Worm (Caenorhabditis elegans): Measurements from ENCODE around the gene tag-151.

Gene tag-151

DNA sequence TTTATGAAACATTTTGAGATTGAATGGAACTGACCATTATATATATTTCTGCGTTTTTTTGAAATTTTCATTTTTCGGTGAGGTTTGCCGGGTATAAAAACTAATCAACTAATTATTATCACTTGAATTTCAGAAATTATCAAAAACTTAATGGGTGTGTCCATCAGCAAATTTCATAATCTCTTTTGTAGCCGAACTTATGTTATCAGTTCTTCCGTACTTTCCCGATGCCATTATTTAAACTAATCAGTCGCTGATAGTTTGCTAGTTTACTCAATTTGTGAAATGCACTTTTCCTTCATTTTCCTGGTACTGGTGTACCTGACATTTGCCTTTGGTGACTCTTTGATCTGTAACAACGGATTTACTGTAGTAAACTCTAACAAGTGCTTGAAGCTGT, 35.9 kb upstream of the tag-151 start:
- no peak for TF ChIP-seq klf-2 (GFP tag; conservative IDR thresholded peaks at IDR 0.05)
- TF ChIP-seq ref-1 (GFP tag; conservative IDR thresholded peaks at IDR 0.05) = no peak
- no peak for TF ChIP-seq T22C8.4 (GFP tag; IDR thresholded peaks at IDR 0.05)
- TF ChIP-seq flt-1 (GFP tag; IDR thresholded peaks at IDR 0.05) = no peak
- TF ChIP-seq ztf-29 (GFP tag; IDR thresholded peaks at IDR 0.05) = no peak
- TF ChIP-seq tab-1 (GFP tag; IDR thresholded peaks at IDR 0.05) = no peak
- TF ChIP-seq med-1 (GFP tag; optimal IDR thresholded peaks at IDR 0.05; ENCODE audit: insufficient read depth) = no peak
- TF ChIP-seq ztf-23 (GFP tag; IDR thresholded peaks at IDR 0.05) = no peak
- TF ChIP-seq cog-1 (tag; optimal IDR thresholded peaks at IDR 0.05) = no peak

DNA sequence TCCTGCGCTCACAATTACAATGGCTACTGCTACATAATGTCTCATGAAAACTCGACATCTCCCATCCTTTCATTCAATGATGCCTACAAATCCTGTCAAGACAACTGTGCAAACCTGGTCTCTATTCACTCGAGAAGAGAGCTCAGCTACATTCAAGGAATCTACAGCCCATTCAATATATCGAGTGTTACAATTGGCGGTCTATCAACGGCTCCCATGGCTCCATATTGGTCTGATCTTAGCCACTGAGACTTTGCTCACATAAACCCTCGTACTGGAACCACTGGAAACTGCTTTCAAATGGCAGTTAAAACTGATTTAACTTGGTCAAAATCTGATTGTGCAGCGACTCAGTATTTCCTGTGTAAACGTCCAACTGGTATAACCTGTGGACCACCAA, 34.6 kb upstream of the tag-151 start, which contains the start of gene T05A7.3:
Gene T05A7.3 (plus strand): TSS at position 301 of the 400 bp plus-strand sequence.
- TF ChIP-seq cog-1 (tag; optimal IDR thresholded peaks at IDR 0.05) (no peak), T22C8.4 (GFP tag; IDR thresholded peaks at IDR 0.05) (no peak), ztf-29 (GFP tag; IDR thresholded peaks at IDR 0.05) (no peak), ztf-23 (GFP tag; IDR thresholded peaks at IDR 0.05) (no peak), klf-2 (GFP tag; conservative IDR thresholded peaks at IDR 0.05) (no peak), ref-1 (GFP tag; conservative IDR thresholded peaks at IDR 0.05) (no peak), flt-1 (GFP tag; IDR thresholded peaks at IDR 0.05) (no peak), tab-1 (GFP tag; IDR thresholded peaks at IDR 0.05) (no peak), med-1 (GFP tag; optimal IDR thresholded peaks at IDR 0.05; ENCODE audit: insufficient read depth) (no peak)

DNA sequence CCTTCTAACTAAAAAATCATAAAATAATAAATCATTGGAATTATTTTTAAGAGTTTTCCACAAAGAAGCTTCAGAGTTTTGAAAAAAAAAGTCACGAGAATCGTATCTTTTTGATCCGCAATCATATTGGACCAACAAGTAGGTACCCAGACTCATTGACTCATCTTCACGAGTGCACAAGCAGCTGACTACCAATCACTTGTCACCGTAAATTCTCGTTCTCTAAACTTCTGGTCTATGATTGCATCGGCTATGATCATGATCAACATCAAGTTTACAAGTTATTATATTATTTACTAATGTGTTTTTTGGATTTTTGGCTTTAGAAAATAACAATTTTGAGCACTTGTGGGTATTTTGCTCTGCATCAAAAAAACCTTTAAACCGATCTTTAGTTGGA, 33.8 kb upstream of the tag-151 start:
- TF ChIP-seq ref-1 (GFP tag; conservative IDR thresholded peaks at IDR 0.05) (no peak), klf-2 (GFP tag; conservative IDR thresholded peaks at IDR 0.05) (no peak), ztf-23 (GFP tag; IDR thresholded peaks at IDR 0.05) (no peak), T22C8.4 (GFP tag; IDR thresholded peaks at IDR 0.05) (no peak), flt-1 (GFP tag; IDR thresholded peaks at IDR 0.05) (no peak), med-1 (GFP tag; optimal IDR thresholded peaks at IDR 0.05; ENCODE audit: insufficient read depth) (no peak), cog-1 (tag; optimal IDR thresholded peaks at IDR 0.05) (no peak), ztf-29 (GFP tag; IDR thresholded peaks at IDR 0.05) (no peak), tab-1 (GFP tag; IDR thresholded peaks at IDR 0.05) (no peak)

DNA sequence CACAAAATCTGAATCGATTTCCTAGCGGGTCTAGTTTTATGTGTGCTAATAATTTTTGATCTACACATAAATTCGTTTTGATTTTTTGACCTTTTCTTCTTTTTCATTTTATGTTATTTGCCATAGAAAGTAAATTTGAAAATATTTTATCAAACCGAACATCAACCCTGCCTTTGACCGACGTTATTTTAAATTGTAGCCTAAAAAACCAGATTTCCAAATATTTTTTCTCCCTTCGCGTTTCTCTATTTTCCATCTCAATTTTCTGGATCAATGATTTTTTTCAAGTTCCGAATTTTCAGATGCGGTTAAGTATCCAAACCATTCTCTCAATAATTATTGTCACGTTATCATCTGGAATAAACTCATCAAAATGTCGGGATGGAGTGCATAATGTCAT, 32.2 kb upstream of the tag-151 start, which contains the start of gene T05A7.1:
Gene T05A7.1 (plus strand): TSS at position 301 of the 400 bp plus-strand sequence.
- TF ChIP-seq med-1 (GFP tag; optimal IDR thresholded peaks at IDR 0.05; ENCODE audit: insufficient read depth) = no peak
- TF ChIP-seq ztf-29 (GFP tag; IDR thresholded peaks at IDR 0.05) = no peak
- TF ChIP-seq tab-1 (GFP tag; IDR thresholded peaks at IDR 0.05) = no peak
- no peak for TF ChIP-seq ref-1 (GFP tag; conservative IDR thresholded peaks at IDR 0.05)
- TF ChIP-seq ztf-23 (GFP tag; IDR thresholded peaks at IDR 0.05) = no peak
- TF ChIP-seq klf-2 (GFP tag; conservative IDR thresholded peaks at IDR 0.05) = no peak
- no peak for TF ChIP-seq cog-1 (tag; optimal IDR thresholded peaks at IDR 0.05)
- TF ChIP-seq T22C8.4 (GFP tag; IDR thresholded peaks at IDR 0.05) = no peak
- no peak for TF ChIP-seq flt-1 (GFP tag; IDR thresholded peaks at IDR 0.05)

DNA sequence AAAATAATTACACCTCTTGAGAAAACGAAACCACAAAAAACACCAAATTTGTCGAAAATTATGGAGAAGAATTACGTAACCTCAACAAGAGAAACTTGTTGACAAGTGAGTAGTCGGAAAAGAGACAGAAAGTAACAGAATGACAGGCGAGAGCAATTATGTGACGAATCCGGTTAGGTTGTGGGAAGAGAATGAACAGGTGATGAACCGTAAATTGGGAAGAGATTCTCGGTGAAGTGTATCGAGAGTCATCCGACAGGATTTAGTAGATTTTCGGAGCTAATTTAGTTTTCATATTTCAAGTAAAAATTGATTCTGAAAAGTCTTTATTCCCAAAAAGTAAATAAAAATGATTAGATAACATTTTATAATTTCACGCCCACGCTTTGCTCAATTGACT, 28.7 kb upstream of the tag-151 start, which contains the start of gene T05A7.7:
Gene T05A7.7 (minus strand): TSS at position 101 of the 400 bp plus-strand sequence.
- TF ChIP-seq med-1 (GFP tag; optimal IDR thresholded peaks at IDR 0.05; ENCODE audit: insufficient read depth) = no peak
- TF ChIP-seq ztf-23 (GFP tag; IDR thresholded peaks at IDR 0.05) = no peak
- no peak for TF ChIP-seq ref-1 (GFP tag; conservative IDR thresholded peaks at IDR 0.05)
- no peak for TF ChIP-seq T22C8.4 (GFP tag; IDR thresholded peaks at IDR 0.05)
- TF ChIP-seq cog-1 (tag; optimal IDR thresholded peaks at IDR 0.05) = no peak
- no peak for TF ChIP-seq ztf-29 (GFP tag; IDR thresholded peaks at IDR 0.05)
- TF ChIP-seq klf-2 (GFP tag; conservative IDR thresholded peaks at IDR 0.05) = no peak

DNA sequence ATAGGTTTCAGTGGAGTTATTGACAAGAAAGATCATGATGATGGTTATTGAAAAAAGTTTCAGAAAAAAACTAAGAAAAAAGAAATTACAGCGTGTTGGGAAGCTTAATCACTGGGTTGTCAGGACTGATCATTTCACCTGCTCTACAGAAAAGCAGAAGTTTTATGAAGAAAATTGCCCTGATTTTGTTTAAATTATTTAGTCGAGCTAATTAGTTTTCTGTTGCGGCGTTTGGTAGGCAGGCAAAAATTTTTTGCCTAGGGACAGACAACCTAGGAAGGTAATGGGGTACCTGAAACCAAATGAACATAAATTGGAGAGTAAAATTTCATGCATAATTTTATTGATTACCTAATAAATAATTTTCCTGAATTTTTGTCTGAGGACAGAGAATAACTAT, 26.4 kb upstream of the tag-151 start, which contains the start of gene sre-40:
Gene sre-40 (minus strand): TSS at position 101 of the 400 bp plus-strand sequence.
- TF ChIP-seq ref-1 (GFP tag; conservative IDR thresholded peaks at IDR 0.05) (no peak), T22C8.4 (GFP tag; IDR thresholded peaks at IDR 0.05) (no peak), klf-2 (GFP tag; conservative IDR thresholded peaks at IDR 0.05) (no peak), ztf-23 (GFP tag; IDR thresholded peaks at IDR 0.05) (no peak), cog-1 (tag; optimal IDR thresholded peaks at IDR 0.05) (no peak), med-1 (GFP tag; optimal IDR thresholded peaks at IDR 0.05; ENCODE audit: insufficient read depth) (no peak), ztf-29 (GFP tag; IDR thresholded peaks at IDR 0.05) (no peak), tab-1 (GFP tag; IDR thresholded peaks at IDR 0.05) (no peak), flt-1 (GFP tag; IDR thresholded peaks at IDR 0.05) (no peak)

DNA sequence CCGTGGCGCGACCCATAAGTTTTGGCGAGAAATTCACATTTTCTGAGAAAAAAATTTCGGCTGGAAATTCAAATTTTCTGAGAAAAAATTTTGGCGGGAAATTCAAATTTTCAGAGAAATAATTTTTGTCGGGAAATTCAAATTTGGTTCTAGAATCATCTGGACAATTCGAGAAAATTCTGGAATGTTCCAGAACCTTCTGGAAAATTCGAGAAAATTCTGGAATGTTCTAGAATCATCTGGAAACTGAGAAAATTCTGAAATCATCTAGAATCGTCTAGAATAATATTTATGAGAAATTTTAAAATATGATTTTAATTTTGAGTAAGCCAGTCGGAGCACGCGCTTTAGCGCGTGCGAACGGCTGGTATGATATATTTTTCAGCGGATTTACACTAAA, 25.2 kb upstream of the tag-151 start:
- no peak for TF ChIP-seq ztf-29 (GFP tag; IDR thresholded peaks at IDR 0.05)
- no peak for TF ChIP-seq klf-2 (GFP tag; conservative IDR thresholded peaks at IDR 0.05)
- TF ChIP-seq ref-1 (GFP tag; conservative IDR thresholded peaks at IDR 0.05) = no peak
- no peak for TF ChIP-seq cog-1 (tag; optimal IDR thresholded peaks at IDR 0.05)
- no peak for TF ChIP-seq tab-1 (GFP tag; IDR thresholded peaks at IDR 0.05)
- no peak for TF ChIP-seq T22C8.4 (GFP tag; IDR thresholded peaks at IDR 0.05)
- TF ChIP-seq flt-1 (GFP tag; IDR thresholded peaks at IDR 0.05) = no peak
- TF ChIP-seq med-1 (GFP tag; optimal IDR thresholded peaks at IDR 0.05; ENCODE audit: insufficient read depth) = no peak
- TF ChIP-seq ztf-23 (GFP tag; IDR thresholded peaks at IDR 0.05) = no peak

DNA sequence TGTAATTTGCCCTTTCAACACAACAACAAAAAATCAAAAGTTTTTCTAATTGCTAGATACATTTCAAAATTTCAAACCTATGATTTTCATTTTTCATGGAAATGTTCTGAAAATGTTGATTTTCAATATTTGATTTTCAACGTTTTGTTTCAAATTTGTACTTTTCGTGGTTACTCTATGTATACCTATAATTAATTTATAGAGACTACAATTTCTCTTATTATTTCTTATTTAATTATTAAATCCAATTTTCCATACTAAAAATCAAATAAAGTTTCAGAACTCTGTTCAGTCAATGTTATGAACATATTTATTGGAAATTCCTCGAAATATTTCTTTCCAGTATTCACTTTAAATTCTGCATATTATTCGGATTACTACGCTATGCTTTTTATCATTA, 23.1 kb upstream of the tag-151 start, which contains the start of gene sre-39:
Gene sre-39 (plus strand): TSS at position 301 of the 400 bp plus-strand sequence.
- no peak for TF ChIP-seq flt-1 (GFP tag; IDR thresholded peaks at IDR 0.05)
- no peak for TF ChIP-seq klf-2 (GFP tag; conservative IDR thresholded peaks at IDR 0.05)
- TF ChIP-seq cog-1 (tag; optimal IDR thresholded peaks at IDR 0.05) = no peak
- TF ChIP-seq ztf-23 (GFP tag; IDR thresholded peaks at IDR 0.05) = no peak
- no peak for TF ChIP-seq T22C8.4 (GFP tag; IDR thresholded peaks at IDR 0.05)
- no peak for TF ChIP-seq ztf-29 (GFP tag; IDR thresholded peaks at IDR 0.05)
- no peak for TF ChIP-seq tab-1 (GFP tag; IDR thresholded peaks at IDR 0.05)
- no peak for TF ChIP-seq med-1 (GFP tag; optimal IDR thresholded peaks at IDR 0.05; ENCODE audit: insufficient read depth)
- no peak for TF ChIP-seq ref-1 (GFP tag; conservative IDR thresholded peaks at IDR 0.05)

DNA sequence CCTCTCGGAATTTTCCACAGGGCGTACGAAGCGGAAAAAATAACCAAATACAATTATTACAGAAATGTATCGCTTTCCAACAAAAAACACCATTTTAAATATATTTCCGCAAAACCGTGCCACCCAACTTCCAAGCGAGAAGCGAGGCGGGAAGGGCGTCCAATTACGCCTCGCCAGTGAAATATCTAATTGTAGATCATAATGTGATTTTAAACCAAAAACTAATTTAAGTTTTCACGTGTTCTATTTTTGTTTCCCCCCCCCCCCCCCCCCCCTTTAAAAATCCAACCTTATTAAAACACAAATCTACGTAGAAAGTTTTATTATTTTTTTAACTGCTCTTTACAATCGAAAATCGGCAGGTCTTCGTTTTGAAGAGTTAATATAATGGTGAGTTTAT, 20.6 kb upstream of the tag-151 start, which contains the start of gene F10G7.12:
Gene F10G7.12 (plus strand): TSS at position 301 of the 400 bp plus-strand sequence.
- TF ChIP-seq ztf-23 (GFP tag; IDR thresholded peaks at IDR 0.05) = no peak
- TF ChIP-seq T22C8.4 (GFP tag; IDR thresholded peaks at IDR 0.05) = no peak
- TF ChIP-seq med-1 (GFP tag; optimal IDR thresholded peaks at IDR 0.05; ENCODE audit: insufficient read depth) = no peak
- TF ChIP-seq cog-1 (tag; optimal IDR thresholded peaks at IDR 0.05) = no peak
- no peak for TF ChIP-seq tab-1 (GFP tag; IDR thresholded peaks at IDR 0.05)
- no peak for TF ChIP-seq flt-1 (GFP tag; IDR thresholded peaks at IDR 0.05)
- TF ChIP-seq ref-1 (GFP tag; conservative IDR thresholded peaks at IDR 0.05) = no peak
- no peak for TF ChIP-seq klf-2 (GFP tag; conservative IDR thresholded peaks at IDR 0.05)
- no peak for TF ChIP-seq ztf-29 (GFP tag; IDR thresholded peaks at IDR 0.05)
